Fruit fly (Drosophila melanogaster) whole organism, embryonic: ENCODE data around the gene Sil1.

Experiments
- BtbVII ChIP-seq: fragments of 200-800 bp; sonication (Bioruptor generic); optimal IDR thresholded peaks from 3 replicates; lab custom pipeline; 2017; ENCODE audit warnings: missing biosample characterization, mild to moderate bottlenecking, missing genetic modification characterization
- CG10147 ChIP-seq: fragments of 200-800 bp; sonication (Bioruptor generic); optimal IDR thresholded peaks from 2 replicates; lab custom pipeline; 2019; ENCODE audit warnings: missing biosample characterization, mild to moderate bottlenecking, missing genetic modification characterization, moderate library complexity
- CG10462 ChIP-seq: fragments of 200-800 bp; sonication (Bioruptor generic); optimal IDR thresholded peaks from 2 replicates; lab custom pipeline; 2016; ENCODE audit warnings: missing biosample characterization, missing genetic modification characterization
- CG10543 ChIP-seq: fragments of 200-800 bp; sonication (Bioruptor generic); optimal IDR thresholded peaks from 3 replicates; lab custom pipeline; 2017; ENCODE audit warnings: missing biosample characterization, mild to moderate bottlenecking, missing genetic modification characterization, moderate library complexity
- CG10565 ChIP-seq: fragments of 200-800 bp; sonication (Bioruptor generic); optimal IDR thresholded peaks from 3 replicates; lab custom pipeline; 2016; ENCODE audit warnings: missing biosample characterization, mild to moderate bottlenecking, missing genetic modification characterization
- CG12071 ChIP-seq: fragments of 200-800 bp; sonication (Bioruptor generic); optimal IDR thresholded peaks from 3 replicates; lab custom pipeline; 2018; ENCODE audit warnings: missing biosample characterization, mild to moderate bottlenecking, missing genetic modification characterization
- CG12769 ChIP-seq: fragments of 200-800 bp; sonication (Bioruptor generic); optimal IDR thresholded peaks from 2 replicates; lab custom pipeline; 2019; ENCODE audit warnings: missing biosample characterization, mild to moderate bottlenecking, missing genetic modification characterization, moderate library complexity
- CG13296 ChIP-seq: fragments of 200-800 bp; sonication (Bioruptor generic); optimal IDR thresholded peaks from 3 replicates; lab custom pipeline; 2018; ENCODE audit warnings: missing biosample characterization, mild to moderate bottlenecking, missing genetic modification characterization
- CG13424 ChIP-seq: fragments of 200-800 bp; sonication (Bioruptor generic); optimal IDR thresholded peaks from 2 replicates; lab custom pipeline; 2019; ENCODE audit warnings: missing biosample characterization, mild to moderate bottlenecking, missing genetic modification characterization, moderate library complexity
- CG15479 ChIP-seq: fragments of 200-800 bp; sonication (Bioruptor generic); optimal IDR thresholded peaks from 3 replicates; lab custom pipeline; 2019; ENCODE audit warnings: missing biosample characterization, mild to moderate bottlenecking, missing genetic modification characterization, moderate library complexity
- CG15696 ChIP-seq: fragments of 200-800 bp; sonication (Bioruptor generic); optimal IDR thresholded peaks from 2 replicates; lab custom pipeline; 2019; ENCODE audit warnings: missing biosample characterization, mild to moderate bottlenecking, missing genetic modification characterization, moderate library complexity
- CG17385 ChIP-seq: fragments of 200-800 bp; sonication (Bioruptor generic); optimal IDR thresholded peaks from 3 replicates; lab custom pipeline; 2018; ENCODE audit warnings: missing biosample characterization, mild to moderate bottlenecking, missing genetic modification characterization
- CG3281 ChIP-seq: fragments of 200-800 bp; sonication (Bioruptor generic); optimal IDR thresholded peaks from 3 replicates; lab custom pipeline; 2017; ENCODE audit warnings: missing biosample characterization, mild to moderate bottlenecking, missing genetic modification characterization
- CG3407 ChIP-seq: fragments of 200-800 bp; sonication (Bioruptor generic); optimal IDR thresholded peaks from 2 replicates; lab custom pipeline; 2018; ENCODE audit warnings: missing biosample characterization, mild to moderate bottlenecking, missing genetic modification characterization
- CG34376 ChIP-seq: fragments of 200-800 bp; sonication (Bioruptor generic); optimal IDR thresholded peaks from 2 replicates; lab custom pipeline; 2018; ENCODE audit warnings: missing biosample characterization, mild to moderate bottlenecking, missing genetic modification characterization
- CG7745 ChIP-seq: fragments of 200-800 bp; sonication (Bioruptor generic); optimal IDR thresholded peaks from 2 replicates; lab custom pipeline; 2018; ENCODE audit warnings: missing biosample characterization, mild to moderate bottlenecking, missing genetic modification characterization, moderate library complexity
- CG7928 ChIP-seq: fragments of 200-800 bp; sonication (Bioruptor generic); optimal IDR thresholded peaks from 2 replicates; lab custom pipeline; 2017; ENCODE audit warnings: missing biosample characterization, mild to moderate bottlenecking, missing genetic modification characterization
- CG8388 ChIP-seq: fragments of 200-800 bp; sonication (Bioruptor generic); optimal IDR thresholded peaks from 2 replicates; lab custom pipeline; 2019; ENCODE audit warnings: missing biosample characterization, mild to moderate bottlenecking, missing genetic modification characterization, moderate library complexity
- CG8765 ChIP-seq: fragments of 200-800 bp; sonication (Bioruptor generic); IDR thresholded peaks from 2 replicates; pipeline ENCODE4 v1.3.6; 2022; ENCODE audit warnings: missing biosample characterization, missing genetic modification characterization
- CG8924 ChIP-seq: fragments of 200-800 bp; optimal IDR thresholded peaks from 3 replicates; lab custom pipeline; 2019; ENCODE audit warnings: missing biosample characterization, mild to moderate bottlenecking, missing genetic modification characterization, moderate library complexity
- CHES-1-like ChIP-seq: fragments of 200-800 bp; sonication (Bioruptor generic); optimal IDR thresholded peaks from 2 replicates; lab custom pipeline; 2016; ENCODE audit warnings: missing biosample characterization, missing genetic modification characterization
- Camta ChIP-seq: fragments of 200-800 bp; sonication (Bioruptor generic); optimal IDR thresholded peaks from 2 replicates; lab custom pipeline; 2016; ENCODE audit warnings: missing biosample characterization, missing genetic modification characterization
- Deaf1 ChIP-seq: fragments of 200-800 bp; optimal IDR thresholded peaks from 3 replicates; lab custom pipeline; 2019; ENCODE audit warnings: missing biosample characterization, mild to moderate bottlenecking, missing genetic modification characterization, moderate library complexity
- Ets65A ChIP-seq: fragments of 200-800 bp; sonication (Bioruptor generic); peaks from one replicate; lab custom pipeline; 2016; ENCODE audit warnings: missing biosample characterization, missing genetic modification characterization
- Fer1 ChIP-seq: fragments of 200-800 bp; sonication (Bioruptor generic); optimal IDR thresholded peaks from 2 replicates; lab custom pipeline; 2017; ENCODE audit warnings: missing biosample characterization, mild to moderate bottlenecking, missing genetic modification characterization
- Fer3 ChIP-seq: fragments of 200-800 bp; sonication (Bioruptor generic); optimal IDR thresholded peaks from 2 replicates; lab custom pipeline; 2018; ENCODE audit warnings: missing biosample characterization, mild to moderate bottlenecking, missing genetic modification characterization, moderate library complexity
- GATAe ChIP-seq: fragments of 200-800 bp; sonication (Bioruptor generic); conservative IDR thresholded peaks from 2 replicates; pipeline ENCODE4 v1.3.6; 2022; ENCODE audit warnings: missing biosample characterization, missing genetic modification characterization
- Gsc ChIP-seq: fragments of 200-800 bp; sonication (Bioruptor generic); IDR thresholded peaks from 2 replicates; pipeline ENCODE4 v1.3.6; 2022; ENCODE audit warnings: missing biosample characterization, missing genetic modification characterization
- HHEX ChIP-seq: fragments of 200-800 bp; sonication (Bioruptor generic); optimal IDR thresholded peaks from 3 replicates; lab custom pipeline; 2017; ENCODE audit warnings: missing biosample characterization, mild to moderate bottlenecking, missing genetic modification characterization, missing genetic modification reagents
- HmgZ ChIP-seq: fragments of 200-800 bp; sonication (Bioruptor generic); optimal IDR thresholded peaks from 2 replicates; lab custom pipeline; 2018; ENCODE audit warnings: missing biosample characterization, mild to moderate bottlenecking, missing genetic modification characterization
- Hr39 ChIP-seq: fragments of >200 bp; optimal IDR thresholded peaks from 2 replicates; lab custom pipeline; 2017
- Med ChIP-seq: fragments of 200-800 bp; sonication (Bioruptor generic); peaks from one replicate; lab custom pipeline; 2016; ENCODE audit warnings: missing biosample characterization, missing genetic modification characterization, mild to moderate bottlenecking, inconsistent platforms, moderate library complexity
- NFAT ChIP-seq: fragments of 200-800 bp; sonication (Bioruptor generic); IDR thresholded peaks from 2 replicates; pipeline ENCODE4 v1.3.6; 2022; ENCODE audit warnings: missing biosample characterization, missing genetic modification characterization
- Oli ChIP-seq: fragments of 200-800 bp; sonication (Bioruptor generic); optimal IDR thresholded peaks from 2 replicates; lab custom pipeline; 2018; ENCODE audit warnings: missing biosample characterization, mild to moderate bottlenecking, missing genetic modification characterization, moderate library complexity
- PHDP ChIP-seq: fragments of 200-800 bp; sonication (Bioruptor generic); optimal IDR thresholded peaks from 3 replicates; lab custom pipeline; 2018; ENCODE audit warnings: missing biosample characterization, mild to moderate bottlenecking, missing genetic modification characterization, moderate library complexity
- Ptx1 ChIP-seq: fragments of 200-800 bp; sonication (Bioruptor generic); IDR thresholded peaks from 2 replicates; pipeline ENCODE4 v1.3.6; 2022; ENCODE audit warnings: missing biosample characterization, missing genetic modification characterization
- Six4 ChIP-seq: fragments of 200-800 bp; sonication (Bioruptor generic); optimal IDR thresholded peaks from 2 replicates; lab custom pipeline; 2016; ENCODE audit warnings: missing biosample characterization, missing genetic modification characterization
- Sox102F ChIP-seq: fragments of 200-800 bp; sonication (Bioruptor generic); optimal IDR thresholded peaks from 2 replicates; lab custom pipeline; 2018; ENCODE audit warnings: missing biosample characterization, mild to moderate bottlenecking, missing genetic modification characterization, moderate library complexity
- caup ChIP-seq: fragments of 200-800 bp; sonication (Bioruptor generic); optimal IDR thresholded peaks from 3 replicates; lab custom pipeline; 2017; ENCODE audit warnings: missing biosample characterization, mild to moderate bottlenecking, missing genetic modification characterization, moderate library complexity; ENCODE audit not compliant: severe bottlenecking
- esg ChIP-seq: fragments of 200-800 bp; sonication (Bioruptor generic); conservative IDR thresholded peaks from 2 replicates; pipeline ENCODE4 v1.3.6; 2022; ENCODE audit warnings: missing biosample characterization, missing genetic modification characterization
- exex ChIP-seq: fragments of 200-800 bp; sonication (Bioruptor generic); optimal IDR thresholded peaks from 4 replicates; lab custom pipeline; 2018; ENCODE audit warnings: missing biosample characterization, mild to moderate bottlenecking, missing genetic modification characterization, moderate library complexity
- eyg ChIP-seq: fragments of 200-800 bp; sonication (Bioruptor generic); optimal IDR thresholded peaks from 3 replicates; lab custom pipeline; 2016; ENCODE audit warnings: missing biosample characterization, missing genetic modification characterization
- fd64A ChIP-seq: fragments of 200-800 bp; sonication (Bioruptor generic); optimal IDR thresholded peaks from 3 replicates; lab custom pipeline; 2018; ENCODE audit warnings: missing biosample characterization, mild to moderate bottlenecking, missing genetic modification characterization
- grau ChIP-seq: fragments of 200-800 bp; optimal IDR thresholded peaks from 3 replicates; lab custom pipeline; 2019; ENCODE audit warnings: missing biosample characterization, mild to moderate bottlenecking, missing genetic modification characterization, moderate library complexity
- jumu ChIP-seq: fragments of 200-800 bp; sonication (Bioruptor generic); optimal IDR thresholded peaks from 3 replicates; lab custom pipeline; 2016; ENCODE audit warnings: missing biosample characterization, missing genetic modification characterization
- schlank ChIP-seq: fragments of 200-800 bp; sonication (Bioruptor generic); optimal IDR thresholded peaks from 2 replicates; lab custom pipeline; 2018; ENCODE audit warnings: missing biosample characterization, mild to moderate bottlenecking, missing genetic modification characterization
- sqz ChIP-seq: fragments of 200-800 bp; sonication (Bioruptor generic); optimal IDR thresholded peaks from 3 replicates; lab custom pipeline; 2018; ENCODE audit warnings: missing biosample characterization, mild to moderate bottlenecking, missing genetic modification characterization
- sug ChIP-seq: fragments of 200-800 bp; optimal IDR thresholded peaks from 2 replicates; lab custom pipeline; 2019; ENCODE audit warnings: missing biosample characterization, mild to moderate bottlenecking, missing genetic modification characterization, moderate library complexity
- vnd ChIP-seq: fragments of 200-800 bp; sonication (Bioruptor generic); IDR thresholded peaks from 3 replicates; pipeline ENCODE4 v1.3.6; 2022; ENCODE audit warnings: missing biosample characterization, missing genetic modification characterization; ENCODE audit not compliant: partially characterized antibody

Gene Sil1

dm6 chr3R:25275276-25275675 lies 39.9 kb upstream of the Sil1 start (continued):
- no peak for TF ChIP-seq CG15696
- no peak for TF ChIP-seq fd64A
- TF ChIP-seq Ptx1 (GFP tag; lab: Robert Waterston, UW), result no peak
- TF ChIP-seq CG12071 (GFP tag; lab: Kevin White, UChicago), result peak; percentile 44
- peak; percentile 42 for TF ChIP-seq CG12769 (tag; lab: Kevin White, UChicago)
- TF ChIP-seq CG13424 (tag; lab: Kevin White, UChicago), result peak; percentile 36
- no peak for TF ChIP-seq esg
- TF ChIP-seq CG17385 (GFP tag; lab: Kevin White, UChicago), result peak; percentile 22
- peak; percentile 71 for TF ChIP-seq PHDP (tag; lab: Kevin White, UChicago)
- peak; percentile 47 for TF ChIP-seq CG34376
- TF ChIP-seq CG3407 (GFP tag; lab: Kevin White, UChicago), result no peak
- TF ChIP-seq sqz (GFP tag; lab: Kevin White, UChicago), result no peak
- no peak for TF ChIP-seq CHES-1-like
- TF ChIP-seq exex, result peak; percentile 78
- TF ChIP-seq HmgZ, result peak; percentile 46
- TF ChIP-seq CG13296 (GFP tag; lab: Kevin White, UChicago), result peak; percentile 81
- no peak for TF ChIP-seq CG8388 (GFP tag; lab: Kevin White, UChicago)
- TF ChIP-seq CG3281 (GFP tag; lab: Kevin White, UChicago), result peak; percentile 50
- no peak for TF ChIP-seq jumu
- no peak for TF ChIP-seq CG7745 (tag; lab: Kevin White, UChicago)
- TF ChIP-seq caup (GFP tag; lab: Kevin White, UChicago), result peak; percentile 65
- TF ChIP-seq GATAe (GFP tag; lab: Robert Waterston, UW), result 0 out of 2 replicates have a peak, but pooled peaks have one; percentile 9
- peak; percentile 27 for TF ChIP-seq CG8924 (tag; lab: Kevin White, UChicago)
- TF ChIP-seq CG10565 (GFP tag; lab: Kevin White, UChicago), result no peak
- TF ChIP-seq Camta (GFP tag; lab: Kevin White, UChicago), result no peak
- no peak for TF ChIP-seq Gsc
- TF ChIP-seq eyg (GFP tag; lab: Kevin White, UChicago), result peak; percentile 14
- peak; percentile 54 for TF ChIP-seq Fer3 (tag; lab: Kevin White, UChicago)
- peak; percentile 66 for TF ChIP-seq BtbVII (GFP tag; lab: Kevin White, UChicago)
- TF ChIP-seq Six4 (GFP tag; lab: Kevin White, UChicago), result no peak
- TF ChIP-seq vnd, result no peak
- TF ChIP-seq schlank (tag; lab: Kevin White, UChicago), result peak; percentile 34
- peak; percentile 8 for TF ChIP-seq HHEX (GFP tag; lab: Kevin White, UChicago)
- peak; percentile 77 for TF ChIP-seq sug (tag; lab: Kevin White, UChicago)
- no peak for TF ChIP-seq CG7928 (GFP tag; lab: Kevin White, UChicago)
- TF ChIP-seq CG15479 (GFP tag; lab: Kevin White, UChicago), result no peak
- TF ChIP-seq Deaf1 (tag; lab: Kevin White, UChicago), result no peak
- TF ChIP-seq Hr39 (lab: Kevin White, UChicago), result no peak
- no peak for TF ChIP-seq CG10462 (GFP tag; lab: Kevin White, UChicago)
- peak; percentile 29 for TF ChIP-seq Ets65A (GFP tag; lab: Kevin White, UChicago)
- peak; percentile 15 for TF ChIP-seq grau (tag; lab: Kevin White, UChicago)
- TF ChIP-seq Fer1, result peak; percentile 81
- TF ChIP-seq CG10543 (GFP tag; lab: Kevin White, UChicago), result peak; percentile 48
- TF ChIP-seq CG10147 (GFP tag; lab: Kevin White, UChicago), result peak; percentile 59
- TF ChIP-seq Sox102F, result no peak
- no peak for TF ChIP-seq NFAT (GFP tag; lab: Robert Waterston, UW)
- TF ChIP-seq Med (GFP tag; lab: Kevin White, UChicago), result peak; percentile 67
- no peak for TF ChIP-seq Oli (tag; lab: Kevin White, UChicago)
- no peak for TF ChIP-seq CG8765 (GFP tag; lab: Robert Waterston, UW)
